Fruit fly (Drosophila melanogaster): ENCODE results near the gene CatB.

dm6 chr2L:8704648-8705622 lies at the start of gene CatB:
- TF ChIP-seq cic (GFP tag; optimal IDR thresholded peaks at IDR 0.05) (peak; percentile 89), Hr96 (GFP tag; optimal IDR thresholded peaks at IDR 0.05) (peak; percentile 17), CG33017 (tag; optimal IDR thresholded peaks at IDR 0.05) (peak; percentile 27), CG5204 (GFP tag; optimal IDR thresholded peaks at IDR 0.05) (peak; percentile 9), CG12768 (GFP tag; optimal IDR thresholded peaks at IDR 0.05) (no peak), kay (GFP tag; ENCODE audit: borderline replicate concordance) (peak; percentile 69), toe (GFP tag; optimal IDR thresholded peaks at IDR 0.05) (no peak), bab1 (GFP tag; optimal IDR thresholded peaks at IDR 0.05) (no peak), CG14711 (tag; optimal IDR thresholded peaks at IDR 0.05) (no peak)
